Fruit fly (Drosophila melanogaster): ENCODE measurements around the gene Phlpp.

Gene Phlpp

DNA sequence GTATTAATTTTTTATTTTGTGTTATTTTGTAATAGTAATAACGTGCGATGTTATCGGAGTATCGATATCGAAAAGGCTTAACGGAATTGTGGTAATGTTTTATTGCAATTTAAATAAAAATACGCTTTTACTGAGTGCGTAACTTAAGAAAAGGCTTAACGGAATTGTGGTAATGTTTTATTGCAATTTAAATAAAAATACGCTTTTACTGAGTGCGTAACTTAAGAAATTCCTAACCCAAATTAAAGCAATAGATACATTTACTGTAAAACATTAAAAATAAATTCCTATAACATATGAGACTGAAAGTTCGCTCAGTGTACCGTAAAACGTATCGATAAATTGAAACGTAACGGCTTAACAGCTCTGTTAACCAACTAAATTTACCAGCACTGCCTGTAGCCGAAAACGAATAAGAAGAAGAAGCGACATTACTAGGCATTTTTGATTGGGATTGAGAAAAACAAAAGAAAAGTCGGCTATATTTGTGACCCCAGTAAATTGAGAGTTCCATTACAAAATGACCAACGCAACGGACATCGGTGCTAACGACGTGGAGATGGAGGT lies 7.3 kb upstream of the Phlpp start, which contains the start of gene Rpn3 (continued):
- no peak for TF ChIP-seq mirr (GFP tag; optimal IDR thresholded peaks at IDR 0.05)
- peak; percentile 86 for TF ChIP-seq ara (GFP tag; IDR thresholded peaks at IDR 0.05)
- peak; percentile 49 for TF ChIP-seq inv (GFP tag; IDR thresholded peaks at IDR 0.05; ENCODE audit: partially characterized antibody)
- peak; percentile 68 for TF ChIP-seq slou (GFP tag; optimal IDR thresholded peaks at IDR 0.05)
- peak; percentile 74 to 82 for TF ChIP-seq Hr51 (GFP tag; optimal IDR thresholded peaks at IDR 0.05)
- TF ChIP-seq run (tag; optimal IDR thresholded peaks at IDR 0.05), result peak; percentile 20
- peak; percentile 91 for TF ChIP-seq bab2 (GFP tag; optimal IDR thresholded peaks at IDR 0.05)
- TF ChIP-seq Hr78 (GFP tag; optimal IDR thresholded peaks at IDR 0.05), result no peak
- peak; percentile 12 for TF ChIP-seq CG10431 (GFP tag; optimal IDR thresholded peaks at IDR 0.05)
- TF ChIP-seq CG11560 (tag; IDR thresholded peaks at IDR 0.05), result 0 out of 3 replicates have a peak, but pooled peaks have one; percentile 34
- TF ChIP-seq gcm2 (GFP tag; optimal IDR thresholded peaks at IDR 0.05), result peak; percentile 47
- TF ChIP-seq peb (GFP tag; IDR thresholded peaks at IDR 0.05), result peak; percentile 79
- TF ChIP-seq CoRest (tag; optimal IDR thresholded peaks at IDR 0.05), result peak; percentile 81
- peak; percentile 66 for TF ChIP-seq CG15696 (tag; optimal IDR thresholded peaks at IDR 0.05)
- TF ChIP-seq klu (GFP tag; IDR thresholded peaks at IDR 0.05), result peak; percentile 68; the same call in 1 of the 2 replicates
- TF ChIP-seq CG14050 (GFP tag; IDR thresholded peaks at IDR 0.05), result peak; percentile 77
- no peak for TF ChIP-seq ftz-f1 (GFP tag; optimal IDR thresholded peaks at IDR 0.05)
- TF ChIP-seq Eip74EF (GFP tag; optimal IDR thresholded peaks at IDR 0.05), result peak in 1 of 2 experiments; percentile 70
- peak; percentile 80 for TF ChIP-seq dmrt99B (tag; optimal IDR thresholded peaks at IDR 0.05)
- peak; percentile 63 for TF ChIP-seq CG7271 (tag; optimal IDR thresholded peaks at IDR 0.05)
- no peak for TF ChIP-seq abd-A (tag; optimal IDR thresholded peaks at IDR 0.05)
- peak; percentile 54; the same call in 1 of the 2 replicates for TF ChIP-seq bbx (GFP tag; IDR thresholded peaks at IDR 0.05; ENCODE audit: partially characterized antibody)
- TF ChIP-seq CG1233 (GFP tag; optimal IDR thresholded peaks at IDR 0.05), result peak; percentile 40
- peak; percentile 75 for TF ChIP-seq nerfin-2 (GFP tag; IDR thresholded peaks at IDR 0.05; ENCODE audit: partially characterized antibody)
- peak; percentile 83 for TF ChIP-seq mam (GFP tag; optimal IDR thresholded peaks at IDR 0.05)
- TF ChIP-seq dati (GFP tag; IDR thresholded peaks at IDR 0.05), result peak; percentile 65
- TF ChIP-seq jumu (GFP tag; optimal IDR thresholded peaks at IDR 0.05), result peak; percentile 73
- TF ChIP-seq CG18262 (tag; optimal IDR thresholded peaks at IDR 0.05), result peak; percentile 85
- TF ChIP-seq Nf-YB (GFP tag; optimal IDR thresholded peaks at IDR 0.05), result peak; percentile 62
- TF ChIP-seq tll (GFP tag; optimal IDR thresholded peaks at IDR 0.05), result no peak
- peak; percentile 65 for TF ChIP-seq CG4854 (GFP tag; optimal IDR thresholded peaks at IDR 0.05)
- TF ChIP-seq CG1647 (GFP tag; optimal IDR thresholded peaks at IDR 0.05), result peak; percentile 54
- peak; percentile 62 for TF ChIP-seq pnt (GFP tag; optimal IDR thresholded peaks at IDR 0.05)
- peak; percentile 61 for TF ChIP-seq CG18619 (GFP tag; optimal IDR thresholded peaks at IDR 0.05)
- peak; percentile 78 for TF ChIP-seq CG14667 (GFP tag; IDR thresholded peaks at IDR 0.05)
- TF ChIP-seq sisA (GFP tag; IDR thresholded peaks at IDR 0.05), result peak; percentile 84
- peak; percentile 66; the same call in 1 of the 3 replicates for TF ChIP-seq CG34224 (GFP tag; IDR thresholded peaks at IDR 0.05; ENCODE audit: partially characterized antibody)
- peak; percentile 70 for TF ChIP-seq CG12104 (GFP tag; optimal IDR thresholded peaks at IDR 0.05)
- TF ChIP-seq Six4 (GFP tag; optimal IDR thresholded peaks at IDR 0.05), result peak; percentile 86
- peak; percentile 42; the same call in 1 of the 3 replicates for TF ChIP-seq zen2 (GFP tag; IDR thresholded peaks at IDR 0.05; ENCODE audit: partially characterized antibody)
- TF ChIP-seq HLH3B (GFP tag; IDR thresholded peaks at IDR 0.05), result peak; percentile 82
- peak; percentile 91 for TF ChIP-seq CG6689 (GFP tag; IDR thresholded peaks at IDR 0.05)
- peak; percentile 73; the same call in 1 of the 3 replicates for TF ChIP-seq C15 (GFP tag; IDR thresholded peaks at IDR 0.05)
- no peak for TF ChIP-seq CkIIα-i1 (GFP tag; IDR thresholded peaks at IDR 0.05)
- peak; percentile 92 for TF ChIP-seq CG10267 (tag; optimal IDR thresholded peaks at IDR 0.05)
- TF ChIP-seq pfk (GFP tag; optimal IDR thresholded peaks at IDR 0.05), result no peak
- peak; percentile 38 for TF ChIP-seq Usf (GFP tag; optimal IDR thresholded peaks at IDR 0.05)
- peak; percentile 84 for TF ChIP-seq Xbp1 (GFP tag; optimal IDR thresholded peaks at IDR 0.05)

Data from whole organism, embryonic.